Fruit fly (Drosophila melanogaster) whole organism, wandering third instar larva: ENCODE measurements around the gene Edg78E.

Experiments used
- Abd-B ChIP-seq: fragments of >200 bp; optimal IDR thresholded peaks from 2 replicates; lab custom pipeline; 2017; ENCODE audit warnings: missing biosample characterization, missing genetic modification characterization
- CG32264 ChIP-seq: fragments of 200-800 bp; sonication (Bioruptor generic); optimal IDR thresholded peaks from 2 replicates; lab custom pipeline; 2016; ENCODE audit warnings: missing biosample characterization, missing genetic modification characterization
- CrebA ChIP-seq: fragments of 200-800 bp; sonication (Bioruptor generic); optimal IDR thresholded peaks from 2 replicates; lab custom pipeline; 2016; ENCODE audit warnings: missing biosample characterization, mild to moderate bottlenecking, missing genetic modification characterization, borderline replicate concordance
- Dfd ChIP-seq: fragments of >200 bp; optimal IDR thresholded peaks from 2 replicates; lab custom pipeline; 2017; ENCODE audit warnings: missing biosample characterization, missing genetic modification characterization
- Dif ChIP-seq: fragments of 200-275, 200-300 bp; sonication (Bioruptor generic); optimal IDR thresholded peaks from 2 replicates; lab custom pipeline; 2018; ENCODE audit warnings: missing biosample characterization, missing genetic modification characterization; ENCODE audit not compliant: partially characterized antibody
- HLH106 ChIP-seq: fragments of 200-800 bp; optimal IDR thresholded peaks from 3 replicates; lab custom pipeline; 2019; ENCODE audit warnings: missing biosample characterization, mild to moderate bottlenecking, missing genetic modification characterization, moderate library complexity
- Hnf4 ChIP-seq: fragments of 200-800 bp; sonication (Bioruptor generic); optimal IDR thresholded peaks from 2 replicates; lab custom pipeline; 2016; ENCODE audit warnings: missing biosample characterization, mild to moderate bottlenecking, missing genetic modification characterization
- Hr83 ChIP-seq: fragments of 200-300 bp; sonication (Bioruptor generic); optimal IDR thresholded peaks from 2 replicates; lab custom pipeline; 2016; ENCODE audit warnings: missing biosample characterization, mild to moderate bottlenecking, missing genetic modification characterization, moderate library complexity; ENCODE audit not compliant: poor library complexity, severe bottlenecking
- Jra ChIP-seq: sonication (Bioruptor generic); optimal IDR thresholded peaks from 2 replicates; lab custom pipeline; 2016; ENCODE audit warnings: missing biosample characterization, missing genetic modification characterization
- Mio ChIP-seq: sonication (Bioruptor generic); optimal IDR thresholded peaks from 2 replicates; lab custom pipeline; 2016; ENCODE audit warnings: missing biosample characterization, missing genetic modification characterization
- Myc ChIP-seq: fragments of >200 bp; optimal IDR thresholded peaks from 2 replicates; lab custom pipeline; 2017
- N ChIP-seq: fragments of >200 bp; optimal IDR thresholded peaks from 2 replicates; lab custom pipeline; 2018; ENCODE audit warnings: missing biosample characterization, missing external identifiers, missing genetic modification characterization
- OdsH ChIP-seq: fragments of 200-800 bp; sonication (Bioruptor generic); optimal IDR thresholded peaks from 2 replicates; lab custom pipeline; 2016; ENCODE audit warnings: missing biosample characterization, mild to moderate bottlenecking, missing genetic modification characterization
- Rel ChIP-seq, 2 experiments: fragments of 200-800 bp; sonication (Bioruptor generic) in 1 of 2; optimal IDR thresholded peaks; 2 replicates in 1 of 2; 3 replicates in 1 of 2; lab custom pipeline; 2016 to 2019; ENCODE audit warnings: mild to moderate bottlenecking in 2 of 2, missing biosample characterization in 2 of 2, missing genetic modification characterization in 2 of 2, moderate library complexity in 1 of 2
- Sp1 ChIP-seq: fragments of 200-800 bp; sonication (Bioruptor generic); optimal IDR thresholded peaks from 3 replicates; lab custom pipeline; 2019; ENCODE audit warnings: missing biosample characterization, mild to moderate bottlenecking, missing genetic modification characterization, moderate library complexity
- Vsx2 ChIP-seq: fragments of 200-300, 225-300 bp; sonication (Bioruptor generic); optimal IDR thresholded peaks from 2 replicates; lab custom pipeline; 2018; ENCODE audit warnings: missing biosample characterization, missing genetic modification characterization; ENCODE audit not compliant: partially characterized antibody
- br ChIP-seq: fragments of 200-800 bp; sonication (Bioruptor generic); optimal IDR thresholded peaks from 2 replicates; lab custom pipeline; 2016; ENCODE audit warnings: missing biosample characterization, missing genetic modification characterization
- brk ChIP-seq: fragments of 200-800 bp; sonication (Bioruptor generic); optimal IDR thresholded peaks from 2 replicates; lab custom pipeline; 2016; ENCODE audit warnings: missing biosample characterization, mild to moderate bottlenecking, missing genetic modification characterization
- dl ChIP-seq, 2 experiments: fragments of 175-275, 200-275 bp in 1 of 2; fragments of 200-275 bp in 1 of 2; sonication (Bioruptor generic); optimal IDR thresholded peaks; lab custom pipeline; 2018; ENCODE audit warnings: mild to moderate bottlenecking in 2 of 2, missing biosample characterization in 2 of 2, missing genetic modification characterization in 2 of 2, moderate library complexity in 2 of 2; ENCODE audit not compliant: partially characterized antibody in 2 of 2, insufficient read depth in 1 of 2
- dmrt93B ChIP-seq: fragments of 200-800 bp; sonication (Bioruptor generic); optimal IDR thresholded peaks from 2 replicates; lab custom pipeline; 2018; ENCODE audit warnings: missing biosample characterization, mild to moderate bottlenecking, missing genetic modification characterization
- dsf ChIP-seq: sonication (Bioruptor generic); optimal IDR thresholded peaks from 2 replicates; lab custom pipeline; 2016; ENCODE audit warnings: missing biosample characterization, missing genetic modification characterization, borderline replicate concordance
- ey ChIP-seq: fragments of 200-800 bp; sonication (Bioruptor generic); optimal IDR thresholded peaks from 2 replicates; lab custom pipeline; 2016; ENCODE audit warnings: missing biosample characterization, missing genetic modification characterization
- foxo ChIP-seq, 2 experiments: fragments of 200-800 bp; sonication (Bioruptor generic); optimal IDR thresholded peaks; 2 replicates in 1 of 2; 3 replicates in 1 of 2; lab custom pipeline; 2016 to 2017; ENCODE audit warnings: missing biosample characterization in 2 of 2, missing genetic modification characterization in 2 of 2
- fru ChIP-seq: fragments of 200-800 bp; sonication (Bioruptor generic); optimal IDR thresholded peaks from 3 replicates; lab custom pipeline; 2016; ENCODE audit warnings: missing biosample characterization, mild to moderate bottlenecking, missing genetic modification characterization
- lola ChIP-seq: fragments of >200 bp; optimal IDR thresholded peaks from 2 replicates; lab custom pipeline; 2017; ENCODE audit warnings: missing biosample characterization, missing genetic modification characterization
- pan ChIP-seq: fragments of >200 bp; optimal IDR thresholded peaks from 2 replicates; lab custom pipeline; 2017
- psq ChIP-seq: fragments of 200-800 bp; sonication (Bioruptor generic); optimal IDR thresholded peaks from 3 replicates; lab custom pipeline; 2017; ENCODE audit warnings: missing biosample characterization, mild to moderate bottlenecking, missing genetic modification characterization, moderate library complexity
- rgr ChIP-seq: fragments of 200-800 bp; sonication (Bioruptor generic); optimal IDR thresholded peaks from 3 replicates; lab custom pipeline; 2016; ENCODE audit warnings: missing biosample characterization, mild to moderate bottlenecking, missing genetic modification characterization
- sage ChIP-seq: fragments of 200-800 bp; sonication (Bioruptor generic); optimal IDR thresholded peaks from 2 replicates; lab custom pipeline; 2016; ENCODE audit warnings: missing biosample characterization, mild to moderate bottlenecking, missing genetic modification characterization
- sv ChIP-seq: fragments of 200-800 bp; sonication (Bioruptor generic); optimal IDR thresholded peaks from 3 replicates; lab custom pipeline; 2016; ENCODE audit warnings: missing biosample characterization, missing genetic modification characterization
- woc ChIP-seq: sonication (Bioruptor generic); optimal IDR thresholded peaks from 2 replicates; lab custom pipeline; 2016; ENCODE audit warnings: missing biosample characterization, mild to moderate bottlenecking, missing genetic modification characterization

Edg78E gene

DNA sequence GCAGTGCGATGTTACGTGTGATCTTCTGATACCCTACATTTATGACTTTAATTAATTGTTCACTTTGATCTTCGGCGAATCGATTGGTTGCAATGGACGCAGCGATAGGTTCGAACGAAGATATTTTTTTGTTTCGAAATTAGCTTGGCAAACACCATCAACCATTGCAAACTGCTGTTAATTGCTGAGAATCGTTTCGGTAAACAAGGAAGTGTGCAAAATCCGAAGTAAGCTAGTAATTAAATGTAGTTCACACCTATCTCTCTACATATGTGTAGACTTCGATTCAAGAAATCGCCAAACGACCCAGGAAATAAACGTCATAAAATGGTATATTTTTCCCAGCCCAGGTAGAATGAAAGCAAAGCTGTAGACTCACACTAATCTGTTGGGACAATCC, 772 bp upstream of the Edg78E start, which contains the start of gene CG43702:
Gene CG43702 (plus strand): TSS at position 301 of the 400 bp plus-strand sequence.
- TF ChIP-seq HLH106 (tag; lab: Kevin White, UChicago) (no peak), fru (no peak), lola (no peak), N (GFP tag; lab: Kevin White, UChicago) (no peak), Rel (GFP tag; optimal IDR thresholded peaks at IDR 0.05; lab: Kevin White, UChicago) (no peak), Rel (tag; optimal IDR thresholded peaks at IDR 0.05; lab: Kevin White, UChicago) (no peak), OdsH (no peak), rgr (GFP tag; lab: Kevin White, UChicago) (no peak), brk (GFP tag; lab: Kevin White, UChicago) (no peak), br (no peak), sv (GFP tag; lab: Kevin White, UChicago) (no peak), Sp1 (no peak), CrebA (no peak), sage (GFP tag; lab: Kevin White, UChicago) (no peak), Jra (GFP tag; lab: Kevin White, UChicago) (no peak), CG32264 (GFP tag; lab: Kevin White, UChicago) (no peak), dsf (GFP tag; lab: Kevin White, UChicago) (no peak), Dif (GFP tag; lab: Kevin White, UChicago) (no peak)
- TF ChIP-seq, all 38 proteins: peak for 0

- no peak for TF ChIP-seq dmrt93B (GFP tag; lab: Kevin White, UChicago)
Measured at dm6 chr3L:21294202-21294601, 3.4 kb downstream of the Edg78E start, which contains the start of gene Cpr78Cb. Gene Cpr78Cb (plus strand): TSS chr3L:21294492.

dm6 chr3L:21292700-21293099, 4.9 kb downstream of the Edg78E start, which contains the start of gene Cpr78Ca:
Gene Cpr78Ca (minus strand): TSS chr3L:21292800.
- TF ChIP-seq Myc (lab: Kevin White, UChicago) (no peak), brk (GFP tag; lab: Kevin White, UChicago) (no peak), Dfd (no peak), Hr83 (GFP tag; lab: Kevin White, UChicago) (no peak), ey (GFP tag; lab: Kevin White, UChicago) (no peak), HLH106 (tag; lab: Kevin White, UChicago) (no peak), rgr (GFP tag; lab: Kevin White, UChicago) (no peak)

- TF ChIP-seq dsf (GFP tag; lab: Kevin White, UChicago) (no peak), woc (GFP tag; lab: Kevin White, UChicago) (no peak), foxo (GFP tag; optimal IDR thresholded peaks at IDR 0.05; lab: Kevin White, UChicago) (no peak), Dfd (no peak), CrebA (no peak), Vsx2 (GFP tag; lab: Kevin White, UChicago) (no peak), fru (no peak), Sp1 (no peak), sv (GFP tag; lab: Kevin White, UChicago) (no peak), Abd-B (GFP tag; lab: Kevin White, UChicago) (no peak), psq (no peak), Mio (no peak), Dif (GFP tag; lab: Kevin White, UChicago) (no peak)
Measured at dm6 chr3L:21291055-21291454, 6.5 kb downstream of the Edg78E start.

DNA sequence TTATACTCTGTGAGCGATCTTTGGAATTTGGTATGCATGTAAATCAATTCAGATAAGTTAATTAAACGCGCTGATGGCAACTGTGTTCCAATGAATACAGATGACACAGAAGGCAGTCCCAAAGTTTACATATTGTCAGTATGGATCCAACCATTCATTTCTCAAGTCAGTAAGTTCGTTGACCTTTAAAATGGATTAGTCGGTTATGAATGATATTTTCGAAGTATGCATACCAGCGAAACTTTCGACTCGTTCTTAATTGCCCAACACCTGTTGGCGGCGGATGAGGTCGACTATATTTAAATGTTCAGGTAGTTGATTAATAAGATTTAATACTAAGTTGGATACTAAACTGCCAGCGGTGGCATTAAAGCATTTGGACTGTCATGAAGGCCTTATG, 7.3 kb downstream of the Edg78E start:
- TF ChIP-seq dl (GFP tag; optimal IDR thresholded peaks at IDR 0.05; lab: Kevin White, UChicago; ENCODE audit: insufficient read depth in 1 of 2, partially characterized antibody in 2 of 2) (no peak), Rel (GFP tag; optimal IDR thresholded peaks at IDR 0.05; lab: Kevin White, UChicago) (no peak), Rel (tag; optimal IDR thresholded peaks at IDR 0.05; lab: Kevin White, UChicago) (no peak), Hnf4 (GFP tag; lab: Kevin White, UChicago) (no peak), pan (lab: Kevin White, UChicago) (no peak), Hr83 (GFP tag; lab: Kevin White, UChicago) (no peak)
